Fruit fly (Drosophila melanogaster): Measurements from ENCODE around the gene CG3225.

The CG3225 gene

dm6 chr2L:4838494-4839320 lies 20.7 kb upstream of the CG3225 start (continued):
- TF ChIP-seq ato (GFP tag; IDR thresholded peaks at IDR 0.05; ENCODE audit: partially characterized antibody) = no peak
- TF ChIP-seq CG6272 (GFP tag; IDR thresholded peaks at IDR 0.05) = no peak
- no peak for TF ChIP-seq nerfin-2 (GFP tag; IDR thresholded peaks at IDR 0.05; ENCODE audit: partially characterized antibody)
- TF ChIP-seq Stat92E (GFP tag; optimal IDR thresholded peaks at IDR 0.05) = no peak
- TF ChIP-seq ftz-f1 (GFP tag; optimal IDR thresholded peaks at IDR 0.05) = no peak
- TF ChIP-seq jigr1 (GFP tag; IDR thresholded peaks at IDR 0.05) = no peak
- no peak for TF ChIP-seq CG30020 (tag; optimal IDR thresholded peaks at IDR 0.05)
- peak; percentile 6 for TF ChIP-seq CG18262 (tag; optimal IDR thresholded peaks at IDR 0.05)
- no peak for TF ChIP-seq Abd-B (GFP tag; optimal IDR thresholded peaks at IDR 0.05)
- no peak for TF ChIP-seq trh (GFP tag; optimal IDR thresholded peaks at IDR 0.05)
- TF ChIP-seq CG3065 (GFP tag; optimal IDR thresholded peaks at IDR 0.05) = no peak
- TF ChIP-seq MTF-1 (GFP tag; optimal IDR thresholded peaks at IDR 0.05; ENCODE audit: borderline replicate concordance) = peak; percentile 54
- no peak for TF ChIP-seq ken (GFP tag; IDR thresholded peaks at IDR 0.05)
- no peak for TF ChIP-seq BEAF-32 (GFP tag; optimal IDR thresholded peaks at IDR 0.05)
- no peak for TF ChIP-seq so (GFP tag; IDR thresholded peaks at IDR 0.05)
- TF ChIP-seq twi (tag; optimal IDR thresholded peaks at IDR 0.05) = no peak
- no peak for TF ChIP-seq CG12391 (tag; optimal IDR thresholded peaks at IDR 0.05)
- TF ChIP-seq grn (GFP tag; optimal IDR thresholded peaks at IDR 0.05) = no peak
- no peak for TF ChIP-seq CG10959 (GFP tag; IDR thresholded peaks at IDR 0.05)
- peak; percentile 33; the same call in 1 of the 2 replicates for TF ChIP-seq MBD-R2 (GFP tag; IDR thresholded peaks at IDR 0.05)
- no peak for TF ChIP-seq chinmo (GFP tag; IDR thresholded peaks at IDR 0.05; ENCODE audit: partially characterized antibody)
- TF ChIP-seq kah (GFP tag; optimal IDR thresholded peaks at IDR 0.05) = peak; percentile 36
- no peak for TF ChIP-seq CG11085 (GFP tag; IDR thresholded peaks at IDR 0.05)
- TF ChIP-seq Optix (GFP tag; IDR thresholded peaks at IDR 0.05) = no peak
- TF ChIP-seq Bteb2 (GFP tag; optimal IDR thresholded peaks at IDR 0.05) = no peak
- no peak for TF ChIP-seq CrebB (tag; optimal IDR thresholded peaks at IDR 0.05)
- TF ChIP-seq croc (GFP tag; conservative IDR thresholded peaks at IDR 0.05) = no peak
- peak; percentile 49 for TF ChIP-seq CG18764 (GFP tag; optimal IDR thresholded peaks at IDR 0.05)
- no peak for TF ChIP-seq CG17612 (GFP tag; IDR thresholded peaks at IDR 0.05)
- TF ChIP-seq Sry-β (GFP tag; optimal IDR thresholded peaks at IDR 0.05) = no peak
- no peak for TF ChIP-seq hth (optimal IDR thresholded peaks at IDR 0.05)
- no peak for TF ChIP-seq CG9876 (GFP tag; optimal IDR thresholded peaks at IDR 0.05)
- TF ChIP-seq ERR (GFP tag; optimal IDR thresholded peaks at IDR 0.05) = no peak
- TF ChIP-seq z (GFP tag; IDR thresholded peaks at IDR 0.05) = no peak
- TF ChIP-seq CG13624 (GFP tag; optimal IDR thresholded peaks at IDR 0.05) = no peak
- no peak for TF ChIP-seq lbe (GFP tag; optimal IDR thresholded peaks at IDR 0.05)
- TF ChIP-seq gce (GFP tag; IDR thresholded peaks at IDR 0.05) = no peak
- no peak for TF ChIP-seq Rx (GFP tag; IDR thresholded peaks at IDR 0.05)
- TF ChIP-seq ind (GFP tag; optimal IDR thresholded peaks at IDR 0.05) = no peak
- no peak for TF ChIP-seq Vsx1 (GFP tag; optimal IDR thresholded peaks at IDR 0.05)
- no peak for TF ChIP-seq az2 (GFP tag; optimal IDR thresholded peaks at IDR 0.05)
- TF ChIP-seq Ada2b (GFP tag; IDR thresholded peaks at IDR 0.05) = no peak
- TF ChIP-seq CG31388 (GFP tag; optimal IDR thresholded peaks at IDR 0.05) = no peak
- no peak for TF ChIP-seq kay (GFP tag; optimal IDR thresholded peaks at IDR 0.05)
- no peak for TF ChIP-seq salm (tag; optimal IDR thresholded peaks at IDR 0.05)
- no peak for TF ChIP-seq chn (GFP tag; optimal IDR thresholded peaks at IDR 0.05)
- no peak for TF ChIP-seq Hmx (GFP tag; optimal IDR thresholded peaks at IDR 0.05)
- TF ChIP-seq CG11695 (GFP tag; IDR thresholded peaks at IDR 0.05) = no peak
- no peak for TF ChIP-seq CG16813 (GFP tag; IDR thresholded peaks at IDR 0.05; ENCODE audit: partially characterized antibody)
- no peak for TF ChIP-seq NK7.1 (GFP tag; optimal IDR thresholded peaks at IDR 0.05)
- no peak for TF ChIP-seq slp2 (GFP tag; optimal IDR thresholded peaks at IDR 0.05)

Data from whole organism, embryonic.